Fruit fly (Drosophila melanogaster) whole organism, embryonic: ENCODE results near the gene Adh.

ENCODE experiments used
- CG10209 ChIP-seq: fragments of 200-800 bp; sonication (Bioruptor generic); optimal IDR thresholded peaks from 3 replicates; lab custom pipeline; 2017; ENCODE audit warnings: missing biosample characterization, mild to moderate bottlenecking, missing genetic modification characterization, missing genetic modification reagents
- CG11085 ChIP-seq: fragments of 200-800 bp; sonication (Bioruptor generic); IDR thresholded peaks from 2 replicates; pipeline ENCODE4 v1.3.6; 2022; ENCODE audit warnings: missing biosample characterization, missing genetic modification characterization
- CG12219 ChIP-seq: fragments of 200-800 bp; sonication (Bioruptor generic); optimal IDR thresholded peaks from 3 replicates; lab custom pipeline; 2018; ENCODE audit warnings: missing biosample characterization, mild to moderate bottlenecking, missing genetic modification characterization
- CG12236 ChIP-seq: fragments of 200-800 bp; sonication (Bioruptor generic); optimal IDR thresholded peaks from 2 replicates; lab custom pipeline; 2016; ENCODE audit warnings: missing biosample characterization, missing genetic modification characterization
- CG1233 ChIP-seq: fragments of 200-800 bp; sonication (Bioruptor generic); optimal IDR thresholded peaks from 4 replicates; lab custom pipeline; 2018; ENCODE audit warnings: missing biosample characterization, mild to moderate bottlenecking, missing genetic modification characterization
- CG14441 ChIP-seq: fragments of 200-800 bp; sonication (Bioruptor generic); IDR thresholded peaks from 2 replicates; pipeline ENCODE4 v1.3.6; 2022; ENCODE audit warnings: missing biosample characterization, missing genetic modification characterization
- CG17568 ChIP-seq: fragments of 200-800 bp; sonication (Bioruptor generic); optimal IDR thresholded peaks from 2 replicates; lab custom pipeline; 2018; ENCODE audit warnings: missing biosample characterization, mild to moderate bottlenecking, missing genetic modification characterization, moderate library complexity
- CG1832 ChIP-seq: fragments of 200-800 bp; sonication (Bioruptor generic); optimal IDR thresholded peaks from 2 replicates; lab custom pipeline; 2017; ENCODE audit warnings: missing biosample characterization, mild to moderate bottlenecking, missing genetic modification characterization, inconsistent platforms
- CG2875 ChIP-seq: fragments of 200-800 bp; sonication (Bioruptor generic); optimal IDR thresholded peaks from 2 replicates; lab custom pipeline; 2017; ENCODE audit warnings: missing biosample characterization, mild to moderate bottlenecking, missing genetic modification characterization, missing genetic modification reagents
- CG32532 ChIP-seq: fragments of 200-800 bp; sonication (Bioruptor generic); IDR thresholded peaks from 2 replicates; pipeline ENCODE4 v1.3.6; 2022; ENCODE audit warnings: missing biosample characterization, missing genetic modification characterization
- CG32772 ChIP-seq: fragments of 200-800 bp; sonication (Bioruptor generic); IDR thresholded peaks from 2 replicates; pipeline ENCODE4 v1.3.6; 2022; ENCODE audit warnings: missing biosample characterization, missing genetic modification characterization
- CG33557 ChIP-seq: fragments of 200-800 bp; sonication (Bioruptor generic); optimal IDR thresholded peaks from 2 replicates; lab custom pipeline; 2019; ENCODE audit warnings: missing biosample characterization, mild to moderate bottlenecking, missing genetic modification characterization, moderate library complexity
- CG6654 ChIP-seq: fragments of 200-800 bp; sonication (Bioruptor generic); optimal IDR thresholded peaks from 2 replicates; lab custom pipeline; 2017; ENCODE audit warnings: missing biosample characterization, mild to moderate bottlenecking, missing genetic modification characterization
- CG7745 ChIP-seq: fragments of 200-800 bp; sonication (Bioruptor generic); optimal IDR thresholded peaks from 2 replicates; lab custom pipeline; 2018; ENCODE audit warnings: missing biosample characterization, mild to moderate bottlenecking, missing genetic modification characterization, moderate library complexity
- CG7928 ChIP-seq: fragments of 200-800 bp; sonication (Bioruptor generic); optimal IDR thresholded peaks from 2 replicates; lab custom pipeline; 2017; ENCODE audit warnings: missing biosample characterization, mild to moderate bottlenecking, missing genetic modification characterization
- CG8290 ChIP-seq, 3 experiments: fragments of 200-800 bp; sonication (Bioruptor generic); optimal IDR thresholded peaks; 2 replicates each; lab custom pipeline; 2016 to 2019; ENCODE audit warnings: missing biosample characterization in 3 of 3, missing genetic modification characterization in 3 of 3, mild to moderate bottlenecking in 2 of 3, moderate library complexity in 1 of 3
- D19B ChIP-seq: fragments of 200-800 bp; sonication (Bioruptor generic); optimal IDR thresholded peaks from 2 replicates; lab custom pipeline; 2017; ENCODE audit warnings: missing biosample characterization, mild to moderate bottlenecking, missing genetic modification characterization
- Deaf1 ChIP-seq: fragments of 200-800 bp; optimal IDR thresholded peaks from 3 replicates; lab custom pipeline; 2019; ENCODE audit warnings: missing biosample characterization, mild to moderate bottlenecking, missing genetic modification characterization, moderate library complexity
- Elba2 ChIP-seq: fragments of 200-800 bp; sonication (Bioruptor generic); optimal IDR thresholded peaks from 3 replicates; lab custom pipeline; 2016; ENCODE audit warnings: missing biosample characterization, missing genetic modification characterization
- Hsf ChIP-seq: fragments of 200-800 bp; sonication (Bioruptor generic); optimal IDR thresholded peaks from 3 replicates; lab custom pipeline; 2016; ENCODE audit warnings: missing biosample characterization, missing genetic modification characterization
- Max ChIP-seq: fragments of 200-800 bp; sonication (Bioruptor generic); optimal IDR thresholded peaks from 2 replicates; lab custom pipeline; 2016; ENCODE audit warnings: missing biosample characterization, mild to moderate bottlenecking, missing genetic modification characterization
- Med ChIP-seq: fragments of 200-800 bp; sonication (Bioruptor generic); peaks from one replicate; lab custom pipeline; 2016; ENCODE audit warnings: missing biosample characterization, missing genetic modification characterization, mild to moderate bottlenecking, inconsistent platforms, moderate library complexity
- NfI ChIP-seq: fragments of 200-800 bp; sonication (Bioruptor generic); optimal IDR thresholded peaks from 3 replicates; lab custom pipeline; 2018; ENCODE audit warnings: missing biosample characterization, mild to moderate bottlenecking, missing genetic modification characterization, moderate library complexity
- Pdp1 ChIP-seq, 2 experiments: fragments of 200-800 bp; sonication (Bioruptor generic); optimal IDR thresholded peaks; 3 replicates each; lab custom pipeline; 2016; ENCODE audit warnings: missing biosample characterization in 2 of 2, missing genetic modification characterization in 2 of 2, mild to moderate bottlenecking in 1 of 2, moderate library complexity in 1 of 2
- Poxn ChIP-seq: fragments of 200-800 bp; sonication (Bioruptor generic); IDR thresholded peaks from 2 replicates; pipeline ENCODE4 v1.3.6; 2022; ENCODE audit warnings: missing biosample characterization, missing genetic modification characterization
- Ptx1 ChIP-seq: fragments of 200-800 bp; sonication (Bioruptor generic); IDR thresholded peaks from 2 replicates; pipeline ENCODE4 v1.3.6; 2022; ENCODE audit warnings: missing biosample characterization, missing genetic modification characterization
- Ravus ChIP-seq: fragments of 200-800 bp; sonication (Bioruptor generic); IDR thresholded peaks from 2 replicates; pipeline ENCODE4 v1.3.6; 2022; ENCODE audit warnings: missing biosample characterization, missing genetic modification characterization
- Trl ChIP-seq, 3 experiments: fragments of >200 bp in 2 of 3; fragments of 200-800 bp in 1 of 3; sonication (Bioruptor generic) in 1 of 3; optimal IDR thresholded peaks; 2 replicates in 1 of 3; 3 replicates in 2 of 3; lab custom pipeline; 2016 to 2017; ENCODE audit warnings: missing biosample characterization in 1 of 3, missing genetic modification characterization in 1 of 3
- bigmax ChIP-seq: fragments of 200-800 bp; sonication (Bioruptor generic); optimal IDR thresholded peaks from 2 replicates; lab custom pipeline; 2018; ENCODE audit warnings: missing biosample characterization, mild to moderate bottlenecking, missing genetic modification characterization
- cad ChIP-seq: fragments of >200 bp; optimal IDR thresholded peaks from 2 replicates; lab custom pipeline; 2017; ENCODE audit warnings: missing biosample characterization, missing genetic modification characterization
- cas ChIP-seq: fragments of 200-800 bp; sonication (Bioruptor generic); IDR thresholded peaks from 2 replicates; pipeline ENCODE4 v1.3.6; 2022; ENCODE audit warnings: missing biosample characterization, missing genetic modification characterization
- corto ChIP-seq: fragments of 200-800 bp; sonication (Bioruptor generic); optimal IDR thresholded peaks from 2 replicates; lab custom pipeline; 2016; ENCODE audit warnings: missing biosample characterization, mild to moderate bottlenecking, missing genetic modification characterization, moderate library complexity
- dmrt99B ChIP-seq: fragments of 200-800 bp; sonication (Bioruptor generic); optimal IDR thresholded peaks from 2 replicates; lab custom pipeline; 2018; ENCODE audit warnings: missing biosample characterization, mild to moderate bottlenecking, missing genetic modification characterization, moderate library complexity
- gsb ChIP-seq: fragments of 200-800 bp; sonication (Bioruptor generic); IDR thresholded peaks from 2 replicates; pipeline ENCODE4 v1.3.6; 2022; ENCODE audit warnings: missing biosample characterization, missing genetic modification characterization
- gsb-n ChIP-seq: fragments of 200-800 bp; sonication (Bioruptor generic); optimal IDR thresholded peaks from 3 replicates; lab custom pipeline; 2018; ENCODE audit warnings: missing biosample characterization, mild to moderate bottlenecking, missing genetic modification characterization
- ham ChIP-seq: fragments of 200-800 bp; sonication (Bioruptor generic); IDR thresholded peaks from 2 replicates; pipeline ENCODE4 v1.3.6; 2022; ENCODE audit warnings: missing biosample characterization, missing genetic modification characterization
- jumu ChIP-seq: fragments of 200-800 bp; sonication (Bioruptor generic); optimal IDR thresholded peaks from 3 replicates; lab custom pipeline; 2016; ENCODE audit warnings: missing biosample characterization, missing genetic modification characterization
- ken ChIP-seq: fragments of 200-800 bp; sonication (Bioruptor generic); IDR thresholded peaks from 3 replicates; pipeline ENCODE4 v1.3.6; 2022; ENCODE audit warnings: missing biosample characterization, missing genetic modification characterization
- nerfin-1 ChIP-seq: fragments of 200-800 bp; sonication (Bioruptor generic); optimal IDR thresholded peaks from 3 replicates; lab custom pipeline; 2019; ENCODE audit warnings: missing biosample characterization, mild to moderate bottlenecking, missing genetic modification characterization, moderate library complexity
- nerfin-2 ChIP-seq: fragments of 200-800 bp; sonication (Bioruptor generic); IDR thresholded peaks from 2 replicates; pipeline ENCODE4 v1.3.6; 2022; ENCODE audit warnings: missing biosample characterization, missing genetic modification characterization; ENCODE audit not compliant: partially characterized antibody
- org-1 ChIP-seq: fragments of 200-800 bp; sonication (Bioruptor generic); optimal IDR thresholded peaks from 2 replicates; lab custom pipeline; 2017; ENCODE audit warnings: missing biosample characterization, missing genetic modification characterization
- pfk ChIP-seq: fragments of 200-800 bp; sonication (Bioruptor generic); optimal IDR thresholded peaks from 2 replicates; lab custom pipeline; 2018; ENCODE audit warnings: missing biosample characterization, mild to moderate bottlenecking, missing genetic modification characterization, moderate library complexity
- ro ChIP-seq: fragments of 200-800 bp; sonication (Bioruptor generic); IDR thresholded peaks from 2 replicates; pipeline ENCODE4 v1.3.6; 2022; ENCODE audit warnings: missing biosample characterization, missing genetic modification characterization
- row ChIP-seq: fragments of 200-800 bp; sonication (Bioruptor generic); IDR thresholded peaks from 3 replicates; pipeline ENCODE4 v1.3.6; 2022; ENCODE audit warnings: missing biosample characterization, missing genetic modification characterization
- sr ChIP-seq: fragments of 200-800 bp; sonication (Bioruptor generic); IDR thresholded peaks from 3 replicates; pipeline ENCODE4 v1.3.6; 2022; ENCODE audit warnings: missing biosample characterization, missing genetic modification characterization
- tna ChIP-seq: fragments of 200-800 bp; sonication (Bioruptor generic); IDR thresholded peaks from 2 replicates; pipeline ENCODE4 v1.3.6; 2022; ENCODE audit warnings: missing biosample characterization, missing genetic modification characterization; ENCODE audit not compliant: partially characterized antibody
- trem ChIP-seq: fragments of 200-800 bp; optimal IDR thresholded peaks from 3 replicates; lab custom pipeline; 2019; ENCODE audit warnings: missing biosample characterization, mild to moderate bottlenecking, missing genetic modification characterization, moderate library complexity
- tup ChIP-seq: fragments of 200-800 bp; sonication (Bioruptor generic); optimal IDR thresholded peaks from 2 replicates; lab custom pipeline; 2016; ENCODE audit warnings: missing biosample characterization, mild to moderate bottlenecking, missing genetic modification characterization, moderate library complexity
- twi ChIP-seq: fragments of 200-800 bp; optimal IDR thresholded peaks from 2 replicates; lab custom pipeline; 2019; ENCODE audit warnings: missing biosample characterization, mild to moderate bottlenecking, missing genetic modification characterization, moderate library complexity
- unc-4 ChIP-seq: fragments of 200-800 bp; sonication (Bioruptor generic); IDR thresholded peaks from 2 replicates; pipeline ENCODE4 v1.3.6; 2022; ENCODE audit warnings: missing biosample characterization, missing genetic modification characterization; ENCODE audit not compliant: partially characterized antibody

The Adh gene

DNA sequence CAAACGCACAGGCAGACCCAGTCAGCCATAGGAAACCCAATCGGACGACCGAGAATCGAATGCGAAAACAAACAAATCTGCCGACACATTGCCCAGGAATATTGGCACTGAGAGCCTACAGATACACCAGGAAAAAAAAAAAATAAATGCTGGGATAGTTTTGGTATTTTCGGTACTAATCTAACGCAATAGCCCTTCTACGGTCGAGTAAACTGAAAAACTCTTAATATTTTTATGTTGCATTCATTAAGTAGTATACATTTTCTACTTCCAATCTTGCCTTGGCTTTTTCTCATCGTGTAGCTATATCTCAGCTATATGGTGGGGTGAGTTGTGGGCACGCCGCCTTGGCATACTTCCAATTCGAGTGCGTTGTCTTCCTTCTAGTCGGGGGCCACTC is 4.2 kb downstream of the Adh start (continued):
- TF ChIP-seq CG17568 (GFP tag; lab: Kevin White, UChicago) (no peak), trem (tag; lab: Kevin White, UChicago) (no peak), CG2875 (no peak), jumu (GFP tag; lab: Kevin White, UChicago) (peak; percentile 31), CG32532 (GFP tag; lab: Robert Waterston, UW) (peak; percentile 63; the same call in 1 of the 2 replicates), row (peak; percentile 71), CG6654 (GFP tag; lab: Kevin White, UChicago) (no peak), Ravus (no peak), CG10209 (GFP tag; lab: Kevin White, UChicago) (peak; percentile 9), gsb (GFP tag; lab: Robert Waterston, UW) (0 out of 2 replicates have a peak, but pooled peaks have one; percentile 7), CG8290 (GFP tag; optimal IDR thresholded peaks at IDR 0.05; lab: Kevin White, UChicago) (no peak), CG8290 (tag; optimal IDR thresholded peaks at IDR 0.05; lab: Kevin White, UChicago) (peak in 1 of 2 experiments; percentile 21), corto (no peak), CG1832 (GFP tag; lab: Kevin White, UChicago) (no peak), NfI (GFP tag; lab: Kevin White, UChicago) (peak; percentile 26), CG32772 (GFP tag; lab: Robert Waterston, UW) (no peak), Deaf1 (tag; lab: Kevin White, UChicago) (no peak), twi (tag; lab: Kevin White, UChicago) (no peak), nerfin-1 (tag; lab: Kevin White, UChicago) (no peak), CG12219 (GFP tag; lab: Kevin White, UChicago) (no peak), nerfin-2 (GFP tag; lab: Robert Waterston, UW) (no peak), Hsf (peak; percentile 47), Elba2 (GFP tag; lab: Kevin White, UChicago) (no peak), Pdp1 (GFP tag; optimal IDR thresholded peaks at IDR 0.05; lab: Kevin White, UChicago) (peak in 1 of 2 experiments; percentile 34), tup (GFP tag; lab: Kevin White, UChicago) (no peak), D19B (GFP tag; lab: Kevin White, UChicago) (no peak), cad (GFP tag; lab: Kevin White, UChicago) (no peak), tna (GFP tag; lab: Robert Waterston, UW) (no peak), Med (peak; percentile 79), CG12236 (GFP tag; lab: Kevin White, UChicago) (no peak), CG33557 (GFP tag; lab: Kevin White, UChicago) (no peak), Ptx1 (GFP tag; lab: Robert Waterston, UW) (peak; percentile 68), CG7928 (GFP tag; lab: Kevin White, UChicago) (no peak), ro (GFP tag; lab: Robert Waterston, UW) (no peak), ham (GFP tag; lab: Robert Waterston, UW) (no peak), Poxn (GFP tag; lab: Robert Waterston, UW) (no peak), dmrt99B (tag; lab: Kevin White, UChicago) (peak; percentile 35), ken (peak; percentile 48; the same call in 1 of the 3 replicates), org-1 (GFP tag; lab: Kevin White, UChicago) (no peak), gsb-n (no peak), CG14441 (GFP tag; lab: Robert Waterston, UW) (peak; percentile 57; the same call in 1 of the 2 replicates), Max (GFP tag; lab: Kevin White, UChicago) (peak; percentile 10), CG11085 (no peak), cas (GFP tag; lab: Robert Waterston, UW) (no peak), CG7745 (no peak), unc-4 (GFP tag; lab: Robert Waterston, UW) (no peak), pfk (GFP tag; lab: Kevin White, UChicago) (no peak), bigmax (GFP tag; lab: Kevin White, UChicago) (no peak), sr (no peak), CG1233 (GFP tag; lab: Kevin White, UChicago) (no peak), Trl (optimal IDR thresholded peaks at IDR 0.05; lab: Kevin White, UChicago) (no peak), Trl (GFP tag; optimal IDR thresholded peaks at IDR 0.05; lab: Kevin White, UChicago) (peak; percentile 16)
